Fruit fly (Drosophila melanogaster): ENCODE data around the gene SNF4Agamma.

SNF4Agamma gene

dm6 chr3R:21199953-21200368, 59.4 kb downstream of the SNF4Agamma start (continued):
- TF ChIP-seq CG34406 (GFP tag; optimal IDR thresholded peaks at IDR 0.05) (peak; percentile 26), Hr38 (GFP tag; optimal IDR thresholded peaks at IDR 0.05) (no peak), CG32006 (GFP tag; optimal IDR thresholded peaks at IDR 0.05) (peak; percentile 88), Ets21C (GFP tag; optimal IDR thresholded peaks at IDR 0.05) (no peak), Eip93F (GFP tag; optimal IDR thresholded peaks at IDR 0.05) (peak; percentile 58), ss (GFP tag; optimal IDR thresholded peaks at IDR 0.05) (peak; percentile 35 to 37), salr (GFP tag; optimal IDR thresholded peaks at IDR 0.05) (peak; percentile 44 to 54), CG15336 (GFP tag; IDR thresholded peaks at IDR 0.05) (peak; percentile 88), cyc (GFP tag; optimal IDR thresholded peaks at IDR 0.05) (peak; percentile 37), Gug (GFP tag; IDR thresholded peaks at IDR 0.05) (peak; percentile 67), fd59A (GFP tag; optimal IDR thresholded peaks at IDR 0.05) (peak; percentile 47), dsx (GFP tag; optimal IDR thresholded peaks at IDR 0.05; ENCODE audit: poor library complexity, severe bottlenecking) (peak; percentile 66), Eip78C (GFP tag) (peak; percentile 88), Sox102F (GFP tag; optimal IDR thresholded peaks at IDR 0.05) (peak; percentile 42), Blimp-1 (GFP tag; optimal IDR thresholded peaks at IDR 0.05) (no peak), CG11762 (GFP tag; optimal IDR thresholded peaks at IDR 0.05; ENCODE audit: insufficient read depth) (peak; percentile 63), CG6854 (GFP tag; optimal IDR thresholded peaks at IDR 0.05) (no peak), CG3032 (tag; optimal IDR thresholded peaks at IDR 0.05) (peak; percentile 49), topi (GFP tag; optimal IDR thresholded peaks at IDR 0.05) (peak; percentile 55), CG6808 (GFP tag; optimal IDR thresholded peaks at IDR 0.05) (peak; percentile 8), CG11902 (GFP tag; optimal IDR thresholded peaks at IDR 0.05) (peak; percentile 20), CG10631 (GFP tag; optimal IDR thresholded peaks at IDR 0.05) (peak; percentile 77), Sox15 (GFP tag; optimal IDR thresholded peaks at IDR 0.05) (peak; percentile 25), dac (GFP tag; optimal IDR thresholded peaks at IDR 0.05) (peak; percentile 39), pdm3 (GFP tag; optimal IDR thresholded peaks at IDR 0.05) (peak; percentile 77), Lpt (GFP tag; optimal IDR thresholded peaks at IDR 0.05) (peak; percentile 35), Ets96B (tag; optimal IDR thresholded peaks at IDR 0.05) (peak; percentile 59), svp (GFP tag) (peak; percentile 93), OdsH (GFP tag; optimal IDR thresholded peaks at IDR 0.05) (peak; percentile 78), CG11294 (GFP tag; IDR thresholded peaks at IDR 0.05) (peak; percentile 64; the same call in 1 of the 2 replicates), CG16779 (tag; optimal IDR thresholded peaks at IDR 0.05) (peak; percentile 42), vri (GFP tag; optimal IDR thresholded peaks at IDR 0.05) (no peak), CG8632 (GFP tag; optimal IDR thresholded peaks at IDR 0.05) (peak; percentile 72), Hr4 (GFP tag; optimal IDR thresholded peaks at IDR 0.05) (peak; percentile 85), CG4318 (GFP tag; optimal IDR thresholded peaks at IDR 0.05) (peak; percentile 67), fd85E (GFP tag; optimal IDR thresholded peaks at IDR 0.05) (no peak), Eip75B (GFP tag; optimal IDR thresholded peaks at IDR 0.05) (peak; percentile 82), Sox14 (GFP tag; optimal IDR thresholded peaks at IDR 0.05) (peak; percentile 62)

DNA sequence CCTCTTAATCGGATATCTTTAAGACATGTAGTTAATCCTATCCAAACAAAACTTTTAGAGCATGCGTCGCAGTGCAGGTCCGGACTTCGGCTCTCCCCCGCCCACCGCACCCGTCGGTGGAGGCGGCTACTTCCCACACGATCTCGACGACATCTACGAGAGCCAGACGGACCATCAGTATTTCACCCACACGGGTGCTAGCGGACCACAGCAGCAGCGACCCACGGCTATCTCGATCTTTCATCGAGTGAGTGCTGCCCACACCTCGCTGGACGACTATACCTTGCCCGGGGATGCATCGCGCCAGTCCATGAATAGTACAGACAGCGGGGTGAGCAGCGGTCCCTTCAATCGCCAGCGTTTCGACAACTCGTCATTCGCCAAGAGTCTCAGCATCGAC, 61.1 kb downstream of the SNF4Agamma start:
- TF ChIP-seq dsx (GFP tag; optimal IDR thresholded peaks at IDR 0.05; ENCODE audit: poor library complexity, severe bottlenecking) = no peak
- peak; percentile 78 for TF ChIP-seq svp (GFP tag)

DNA sequence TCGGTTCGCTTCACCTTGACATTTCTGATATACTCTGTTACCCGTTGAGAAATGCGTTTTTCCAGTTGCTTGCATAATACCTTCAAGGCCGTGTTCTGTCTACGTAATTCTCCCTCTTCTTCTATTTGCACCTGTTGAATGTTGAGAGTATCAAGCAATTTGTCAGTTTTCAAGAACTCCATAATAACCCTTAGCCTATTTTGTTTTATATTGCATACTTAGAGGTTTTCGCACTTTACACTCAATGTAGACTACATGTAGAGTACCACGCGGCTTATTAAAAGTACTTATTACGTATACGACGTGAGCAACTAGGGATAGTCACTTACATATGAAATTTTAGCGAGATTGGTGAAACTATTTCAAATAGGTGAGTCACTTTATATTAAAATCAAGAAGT, 62.6 kb downstream of the SNF4Agamma start:
- TF ChIP-seq dac (GFP tag; optimal IDR thresholded peaks at IDR 0.05) = no peak
- TF ChIP-seq Hr39 (GFP tag; optimal IDR thresholded peaks at IDR 0.05) = no peak
- TF ChIP-seq fkh (GFP tag; optimal IDR thresholded peaks at IDR 0.05) = no peak
- TF ChIP-seq fd59A (GFP tag; optimal IDR thresholded peaks at IDR 0.05) = no peak
- no peak for TF ChIP-seq CG15336 (GFP tag; IDR thresholded peaks at IDR 0.05)
- no peak for TF ChIP-seq CG10631 (GFP tag; optimal IDR thresholded peaks at IDR 0.05)
- no peak for TF ChIP-seq Ets96B (tag; optimal IDR thresholded peaks at IDR 0.05)
- no peak for TF ChIP-seq ss (GFP tag; optimal IDR thresholded peaks at IDR 0.05)
- TF ChIP-seq Sox14 (GFP tag; optimal IDR thresholded peaks at IDR 0.05) = peak; percentile 28
- no peak for TF ChIP-seq CG4318 (GFP tag; optimal IDR thresholded peaks at IDR 0.05)
- TF ChIP-seq CG11762 (GFP tag; optimal IDR thresholded peaks at IDR 0.05; ENCODE audit: insufficient read depth) = no peak
- TF ChIP-seq Eip78C (GFP tag) = peak; percentile 52
- TF ChIP-seq topi (GFP tag; optimal IDR thresholded peaks at IDR 0.05) = no peak
- no peak for TF ChIP-seq acj6 (GFP tag; optimal IDR thresholded peaks at IDR 0.05)
- TF ChIP-seq pdm3 (GFP tag; optimal IDR thresholded peaks at IDR 0.05) = no peak
- TF ChIP-seq Eip75B (GFP tag; optimal IDR thresholded peaks at IDR 0.05) = no peak
- TF ChIP-seq dsx (GFP tag; optimal IDR thresholded peaks at IDR 0.05; ENCODE audit: poor library complexity, severe bottlenecking) = no peak
- no peak for TF ChIP-seq spab (GFP tag; optimal IDR thresholded peaks at IDR 0.05)
- TF ChIP-seq CG6854 (GFP tag; optimal IDR thresholded peaks at IDR 0.05) = no peak
- TF ChIP-seq CG9139 (GFP tag; optimal IDR thresholded peaks at IDR 0.05) = no peak
- TF ChIP-seq Sox102F (GFP tag; optimal IDR thresholded peaks at IDR 0.05) = no peak
- TF ChIP-seq Eip93F (GFP tag; optimal IDR thresholded peaks at IDR 0.05) = no peak
- peak; percentile 82 for TF ChIP-seq vri (GFP tag; optimal IDR thresholded peaks at IDR 0.05)
- TF ChIP-seq CG1621 (tag; optimal IDR thresholded peaks at IDR 0.05) = no peak
- no peak for TF ChIP-seq Blimp-1 (GFP tag; optimal IDR thresholded peaks at IDR 0.05)
- TF ChIP-seq svp (GFP tag) = peak; percentile 74
- TF ChIP-seq Lpt (GFP tag; optimal IDR thresholded peaks at IDR 0.05) = no peak
- TF ChIP-seq OdsH (GFP tag; optimal IDR thresholded peaks at IDR 0.05) = no peak
- TF ChIP-seq Hr4 (GFP tag; optimal IDR thresholded peaks at IDR 0.05) = no peak
- no peak for TF ChIP-seq CG6808 (GFP tag; optimal IDR thresholded peaks at IDR 0.05)
